Fruit fly (Drosophila melanogaster) whole organism, embryonic: ENCODE data around the gene CG13084.

Experiments
- Abd-B ChIP-seq: fragments of 200-800 bp; sonication (Bioruptor generic); optimal IDR thresholded peaks from 2 replicates; lab custom pipeline; 2018; ENCODE audit warnings: missing biosample characterization, mild to moderate bottlenecking, missing genetic modification characterization, moderate library complexity
- Ada2b ChIP-seq: fragments of 200-800 bp; sonication (Bioruptor generic); IDR thresholded peaks from 2 replicates; pipeline ENCODE4 v1.3.6; 2022; ENCODE audit warnings: missing biosample characterization, missing genetic modification characterization
- Aef1 ChIP-seq: fragments of 200-800 bp; sonication (Bioruptor generic); IDR thresholded peaks from 3 replicates; pipeline ENCODE4 v1.3.6; 2022; ENCODE audit warnings: missing biosample characterization, missing genetic modification characterization
- CG10267 ChIP-seq: fragments of 200-800 bp; sonication (Bioruptor generic); optimal IDR thresholded peaks from 2 replicates; lab custom pipeline; 2018; ENCODE audit warnings: missing biosample characterization, mild to moderate bottlenecking, missing genetic modification characterization, moderate library complexity
- CG11093 ChIP-seq: fragments of 200-800 bp; sonication (Bioruptor generic); IDR thresholded peaks from 3 replicates; pipeline ENCODE4 v1.3.6; 2022; ENCODE audit warnings: missing biosample characterization, missing genetic modification characterization
- CG11247 ChIP-seq: fragments of 200-800 bp; sonication (Bioruptor generic); IDR thresholded peaks from 2 replicates; pipeline ENCODE4 v1.3.6; 2022; ENCODE audit warnings: missing biosample characterization, missing genetic modification characterization
- CG11504 ChIP-seq: fragments of 200-800 bp; sonication (Bioruptor generic); optimal IDR thresholded peaks from 3 replicates; lab custom pipeline; 2019; ENCODE audit warnings: missing biosample characterization, mild to moderate bottlenecking, missing genetic modification characterization, moderate library complexity
- CG12104 ChIP-seq: fragments of 200-800 bp; sonication (Bioruptor generic); optimal IDR thresholded peaks from 3 replicates; lab custom pipeline; 2016; ENCODE audit warnings: missing biosample characterization, missing genetic modification characterization
- CG12659 ChIP-seq: fragments of 200-800 bp; sonication (Bioruptor generic); optimal IDR thresholded peaks from 3 replicates; lab custom pipeline; 2017; ENCODE audit warnings: mild to moderate bottlenecking, missing biosample characterization, missing genetic modification reagents, missing genetic modification characterization
- CG14014 ChIP-seq: fragments of 200-800 bp; sonication (Bioruptor generic); IDR thresholded peaks from 2 replicates; pipeline ENCODE4 v1.3.6; 2022; ENCODE audit warnings: missing biosample characterization, missing genetic modification characterization
- CG15011 ChIP-seq: fragments of 200-800 bp; sonication (Bioruptor generic); optimal IDR thresholded peaks from 3 replicates; lab custom pipeline; 2018; ENCODE audit warnings: missing biosample characterization, mild to moderate bottlenecking, missing genetic modification characterization
- CG16779 ChIP-seq: fragments of 200-800 bp; sonication (Bioruptor generic); IDR thresholded peaks from 2 replicates; pipeline ENCODE4 v1.3.6; 2022; ENCODE audit warnings: missing biosample characterization, missing genetic modification characterization
- CG16863 ChIP-seq: fragments of 200-800 bp; sonication (Bioruptor generic); optimal IDR thresholded peaks from 3 replicates; lab custom pipeline; 2016; ENCODE audit warnings: missing biosample characterization, missing genetic modification characterization
- CG2120 ChIP-seq: fragments of 200-800 bp; sonication (Bioruptor generic); optimal IDR thresholded peaks from 3 replicates; lab custom pipeline; 2016; ENCODE audit warnings: missing biosample characterization, missing genetic modification characterization
- CG31441 ChIP-seq: fragments of 200-800 bp; sonication (Bioruptor generic); IDR thresholded peaks from 2 replicates; pipeline ENCODE4 v1.3.6; 2022; ENCODE audit warnings: missing biosample characterization, missing genetic modification characterization
- CG32772 ChIP-seq: fragments of 200-800 bp; sonication (Bioruptor generic); IDR thresholded peaks from 2 replicates; pipeline ENCODE4 v1.3.6; 2022; ENCODE audit warnings: missing biosample characterization, missing genetic modification characterization
- CG3838 ChIP-seq: fragments of 200-800 bp; sonication (Bioruptor generic); optimal IDR thresholded peaks from 3 replicates; lab custom pipeline; 2016; ENCODE audit warnings: missing biosample characterization, missing genetic modification characterization
- CG4730 ChIP-seq: fragments of 200-800 bp; sonication (Bioruptor generic); IDR thresholded peaks from 2 replicates; pipeline ENCODE4 v1.3.6; 2022; ENCODE audit warnings: missing biosample characterization, missing genetic modification characterization
- CG7839 ChIP-seq: fragments of 200-800 bp; sonication (Bioruptor generic); optimal IDR thresholded peaks from 3 replicates; lab custom pipeline; 2018; ENCODE audit warnings: missing biosample characterization, mild to moderate bottlenecking, missing genetic modification characterization, moderate library complexity
- CG8478 ChIP-seq: fragments of >200 bp; optimal IDR thresholded peaks from 2 replicates; lab custom pipeline; 2018
- CG8924 ChIP-seq: fragments of 200-800 bp; optimal IDR thresholded peaks from 3 replicates; lab custom pipeline; 2019; ENCODE audit warnings: missing biosample characterization, mild to moderate bottlenecking, missing genetic modification characterization, moderate library complexity
- Camta ChIP-seq: fragments of 200-800 bp; sonication (Bioruptor generic); optimal IDR thresholded peaks from 2 replicates; lab custom pipeline; 2016; ENCODE audit warnings: missing biosample characterization, missing genetic modification characterization
- Chrac-16 ChIP-seq: fragments of 200-800 bp; sonication (Bioruptor generic); optimal IDR thresholded peaks from 3 replicates; lab custom pipeline; 2016; ENCODE audit warnings: missing biosample characterization, missing genetic modification characterization
- Deaf1 ChIP-seq: fragments of 200-800 bp; optimal IDR thresholded peaks from 3 replicates; lab custom pipeline; 2019; ENCODE audit warnings: missing biosample characterization, mild to moderate bottlenecking, missing genetic modification characterization, moderate library complexity
- MESR4 ChIP-seq: fragments of 200-800 bp; sonication (Bioruptor generic); optimal IDR thresholded peaks from 2 replicates; lab custom pipeline; 2018; ENCODE audit warnings: missing biosample characterization, mild to moderate bottlenecking, missing genetic modification characterization, moderate library complexity
- Mrtf ChIP-seq: fragments of 200-800 bp; sonication (Bioruptor generic); IDR thresholded peaks from 3 replicates; pipeline ENCODE4 v1.3.6; 2022; ENCODE audit warnings: missing biosample characterization, missing genetic modification characterization
- Nf-YB ChIP-seq: fragments of 200-800 bp; sonication (Bioruptor generic); optimal IDR thresholded peaks from 3 replicates; lab custom pipeline; 2019; ENCODE audit warnings: missing biosample characterization, mild to moderate bottlenecking, missing genetic modification characterization, moderate library complexity
- Six4 ChIP-seq: fragments of 200-800 bp; sonication (Bioruptor generic); optimal IDR thresholded peaks from 2 replicates; lab custom pipeline; 2016; ENCODE audit warnings: missing biosample characterization, missing genetic modification characterization
- abd-A ChIP-seq: fragments of 200-800 bp; sonication (Bioruptor generic); optimal IDR thresholded peaks from 3 replicates; lab custom pipeline; 2019; ENCODE audit warnings: missing biosample characterization, mild to moderate bottlenecking, missing genetic modification characterization, moderate library complexity
- az2 ChIP-seq: fragments of 200-800 bp; sonication (Bioruptor generic); optimal IDR thresholded peaks from 3 replicates; lab custom pipeline; 2016; ENCODE audit warnings: missing biosample characterization, missing genetic modification characterization
- bbx ChIP-seq: fragments of 200-800 bp; sonication (Bioruptor generic); IDR thresholded peaks from 2 replicates; pipeline ENCODE4 v1.3.6; 2022; ENCODE audit warnings: missing biosample characterization, missing genetic modification characterization; ENCODE audit not compliant: partially characterized antibody
- br ChIP-seq: fragments of >200 bp; optimal IDR thresholded peaks from 2 replicates; lab custom pipeline; 2017
- bsh ChIP-seq, 2 experiments: fragments of 200-800 bp; sonication (Bioruptor generic); optimal IDR thresholded peaks; 2 replicates each; lab custom pipeline; 2017 to 2018; ENCODE audit warnings: mild to moderate bottlenecking in 2 of 2, missing biosample characterization in 2 of 2, missing genetic modification characterization in 2 of 2, moderate library complexity in 1 of 2
- cg ChIP-seq: fragments of 200-800 bp; sonication (Bioruptor generic); optimal IDR thresholded peaks from 3 replicates; lab custom pipeline; 2019; ENCODE audit warnings: missing biosample characterization, mild to moderate bottlenecking, missing genetic modification characterization, moderate library complexity
- chm ChIP-seq: fragments of 200-800 bp; sonication (Bioruptor generic); IDR thresholded peaks from 2 replicates; pipeline ENCODE4 v1.3.6; 2022; ENCODE audit warnings: missing biosample characterization, missing genetic modification characterization
- dati ChIP-seq: fragments of 200-800 bp; sonication (Bioruptor generic); IDR thresholded peaks from 2 replicates; pipeline ENCODE4 v1.3.6; 2022; ENCODE audit warnings: missing biosample characterization, missing genetic modification characterization
- en ChIP-seq: fragments of 200-800 bp; sonication (Bioruptor generic); optimal IDR thresholded peaks from 2 replicates; lab custom pipeline; 2016; ENCODE audit warnings: missing biosample characterization, missing genetic modification characterization
- gfzf ChIP-seq: fragments of 200-800 bp; sonication (Bioruptor generic); optimal IDR thresholded peaks from 2 replicates; lab custom pipeline; 2016; ENCODE audit warnings: missing biosample characterization, mild to moderate bottlenecking, missing genetic modification characterization, moderate library complexity
- hb ChIP-seq: fragments of 200-800 bp; sonication (Bioruptor generic); IDR thresholded peaks from 3 replicates; pipeline ENCODE4 v1.3.6; 2022; ENCODE audit warnings: missing biosample characterization, missing genetic modification characterization; ENCODE audit not compliant: partially characterized antibody
- lilli ChIP-seq: fragments of 200-800 bp; sonication (Bioruptor generic); optimal IDR thresholded peaks from 3 replicates; lab custom pipeline; 2016; ENCODE audit warnings: missing biosample characterization, missing genetic modification characterization
- mam ChIP-seq: fragments of 200-800 bp; sonication (Bioruptor generic); optimal IDR thresholded peaks from 3 replicates; lab custom pipeline; 2016; ENCODE audit warnings: missing biosample characterization, missing genetic modification characterization
- prd ChIP-seq, 3 experiments: fragments of >200 bp in 2 of 3; fragments of 200-800 bp in 1 of 3; sonication (Bioruptor generic) in 1 of 3; optimal IDR thresholded peaks in 2 of 3; IDR thresholded peaks in 1 of 3; 2 replicates in 2 of 3; 3 replicates in 1 of 3; pipeline versions ENCODE4 v1.3.6 to Lab custom; 2017 to 2022; ENCODE audit warnings: missing biosample characterization in 1 of 3, missing genetic modification characterization in 1 of 3
- ranshi ChIP-seq: fragments of 200-800 bp; sonication (Bioruptor generic); IDR thresholded peaks from 2 replicates; pipeline ENCODE4 v1.3.6; 2022; ENCODE audit warnings: missing biosample characterization, missing genetic modification characterization
- ro ChIP-seq: fragments of 200-800 bp; sonication (Bioruptor generic); IDR thresholded peaks from 2 replicates; pipeline ENCODE4 v1.3.6; 2022; ENCODE audit warnings: missing biosample characterization, missing genetic modification characterization
- sisA ChIP-seq: fragments of 200-800 bp; sonication (Bioruptor generic); IDR thresholded peaks from 2 replicates; pipeline ENCODE4 v1.3.6; 2022; ENCODE audit warnings: missing biosample characterization, missing genetic modification characterization
- slou ChIP-seq: fragments of 200-800 bp; sonication (Bioruptor generic); optimal IDR thresholded peaks from 3 replicates; lab custom pipeline; 2016; ENCODE audit warnings: missing biosample characterization, missing genetic modification characterization
- zen2 ChIP-seq: fragments of 200-800 bp; sonication (Bioruptor generic); IDR thresholded peaks from 3 replicates; pipeline ENCODE4 v1.3.6; 2022; ENCODE audit warnings: missing biosample characterization, missing genetic modification characterization; ENCODE audit not compliant: partially characterized antibody

The CG13084 gene

DNA sequence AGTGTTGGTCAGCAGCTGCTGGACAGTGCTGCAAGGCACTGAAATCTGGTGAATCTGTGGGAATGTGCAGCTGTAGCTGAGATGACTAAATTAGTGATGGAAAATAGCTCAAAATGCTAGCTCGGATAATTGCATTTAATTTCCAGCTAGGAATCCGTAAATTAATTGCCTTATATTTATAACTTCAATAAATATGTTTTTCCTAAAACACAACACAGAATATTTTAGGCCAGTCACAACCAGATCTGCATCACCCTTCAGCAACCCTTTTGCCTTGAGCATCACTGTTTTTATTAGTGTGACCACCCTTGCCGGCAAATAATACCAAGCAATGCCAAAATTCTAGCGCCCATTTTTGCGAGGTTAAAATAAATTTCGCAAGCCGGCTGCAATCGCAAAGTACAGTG, 40.0 kb upstream of the CG13084 start, which contains the start of gene Hs2st (continued):
- TF ChIP-seq bsh (GFP tag; optimal IDR thresholded peaks at IDR 0.05; lab: Kevin White, UChicago) (peak; percentile 34 to 86), gfzf (peak; percentile 82), CG8478 (lab: Kevin White, UChicago) (no peak), dati (GFP tag; lab: Robert Waterston, UW) (peak; percentile 53; the same call in 1 of the 2 replicates), Deaf1 (tag; lab: Kevin White, UChicago) (no peak), chm (peak; percentile 88), bbx (GFP tag; lab: Robert Waterston, UW) (no peak), CG8924 (tag; lab: Kevin White, UChicago) (peak; percentile 88), Nf-YB (GFP tag; lab: Kevin White, UChicago) (peak; percentile 65), Mrtf (GFP tag; lab: Robert Waterston, UW) (peak; percentile 86), br (lab: Kevin White, UChicago) (no peak), Camta (GFP tag; lab: Kevin White, UChicago) (peak; percentile 90), hb (GFP tag; lab: Robert Waterston, UW) (no peak), slou (GFP tag; lab: Kevin White, UChicago) (peak; percentile 93)

DNA sequence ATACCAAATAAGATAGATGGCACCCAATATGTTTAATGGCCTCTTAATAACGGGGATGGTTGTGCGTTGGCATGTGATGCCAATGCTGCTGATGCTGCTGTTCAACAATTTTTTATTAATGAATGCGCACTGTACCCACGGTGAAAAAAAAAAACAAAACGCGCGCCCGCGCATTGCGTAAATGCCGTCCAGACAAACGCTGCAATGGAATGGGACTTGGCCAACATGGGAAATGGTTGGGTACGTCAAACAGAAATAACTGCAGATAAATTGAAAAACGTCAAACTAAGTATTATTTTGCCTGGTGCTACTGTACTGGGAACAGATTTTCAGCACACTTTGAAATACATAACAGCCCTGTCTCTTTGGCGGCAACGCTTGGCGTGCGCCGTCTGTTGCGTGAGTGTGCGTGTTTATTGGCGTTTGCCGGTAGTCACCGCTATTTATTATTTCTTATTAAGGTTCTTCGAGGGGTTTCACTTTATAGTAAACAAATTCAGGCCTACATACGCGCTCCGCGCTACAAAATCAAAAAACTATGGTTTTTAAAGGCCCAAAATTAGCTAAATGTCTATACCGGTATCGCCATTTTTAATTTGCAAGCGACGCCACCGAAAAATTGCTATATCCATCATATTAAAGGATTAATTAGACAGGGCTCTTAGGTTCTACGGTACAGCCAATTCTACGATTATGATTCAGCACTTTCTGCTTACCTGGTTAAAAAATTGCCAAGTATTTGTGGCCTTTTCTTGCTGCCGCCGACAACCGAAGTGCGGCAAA, 32.0 kb upstream of the CG13084 start:
- TF ChIP-seq Ada2b (0 out of 2 replicates have a peak, but pooled peaks have one; percentile 13), CG15011 (no peak), az2 (GFP tag; lab: Kevin White, UChicago) (peak; percentile 22), ro (no peak), CG11247 (GFP tag; lab: Robert Waterston, UW) (no peak), prd (optimal IDR thresholded peaks at IDR 0.05; lab: Kevin White, UChicago) (no peak), prd (GFP tag; IDR thresholded peaks at IDR 0.05; lab: Robert Waterston, UW) (peak; percentile 26; the same call in 2 of the 3 replicates), CG4730 (GFP tag; lab: Robert Waterston, UW) (0 out of 2 replicates have a peak, but pooled peaks have one; percentile 33), CG3838 (GFP tag; lab: Kevin White, UChicago) (no peak), CG12659 (GFP tag; lab: Kevin White, UChicago) (no peak), CG31441 (GFP tag; lab: Robert Waterston, UW) (0 out of 2 replicates have a peak, but pooled peaks have one; percentile 16), CG11093 (GFP tag; lab: Robert Waterston, UW) (0 out of 3 replicates have a peak, but pooled peaks have one; percentile 35), CG7839 (tag; lab: Kevin White, UChicago) (peak; percentile 32), cg (GFP tag; lab: Kevin White, UChicago) (peak; percentile 85), Abd-B (GFP tag; lab: Kevin White, UChicago) (no peak), CG11504 (tag; lab: Kevin White, UChicago) (peak; percentile 21), zen2 (GFP tag; lab: Robert Waterston, UW) (no peak; the same call in 2 of the 3 replicates), Aef1 (no peak), abd-A (tag; lab: Kevin White, UChicago) (no peak), CG16863 (GFP tag; lab: Kevin White, UChicago) (no peak), CG2120 (GFP tag; lab: Kevin White, UChicago) (peak; percentile 43), Chrac-16 (GFP tag; lab: Kevin White, UChicago) (peak; percentile 10), ranshi (peak; percentile 45; the same call in 1 of the 2 replicates), bsh (GFP tag; optimal IDR thresholded peaks at IDR 0.05; lab: Kevin White, UChicago) (peak in 1 of 2 experiments; percentile 13), CG10267 (tag; lab: Kevin White, UChicago) (no peak), en (GFP tag; lab: Kevin White, UChicago) (no peak), mam (GFP tag; lab: Kevin White, UChicago) (peak; percentile 36), CG14014 (GFP tag; lab: Robert Waterston, UW) (0 out of 2 replicates have a peak, but pooled peaks have one; percentile 42), Six4 (GFP tag; lab: Kevin White, UChicago) (peak; percentile 27), CG32772 (peak; percentile 36; the same call in 1 of the 2 replicates), CG16779 (GFP tag; lab: Robert Waterston, UW) (0 out of 2 replicates have a peak, but pooled peaks have one; percentile 3), CG12104 (GFP tag; lab: Kevin White, UChicago) (no peak), lilli (peak; percentile 40), MESR4 (GFP tag; lab: Kevin White, UChicago) (no peak), sisA (peak; percentile 56)
